Fruit fly (Drosophila melanogaster) whole organism, embryonic: ENCODE results near the gene CG15473.

Experiments
- Aef1 ChIP-seq: fragments of 200-800 bp; sonication (Bioruptor generic); IDR thresholded peaks from 3 replicates; pipeline ENCODE4 v1.3.6; 2022; ENCODE audit warnings: missing biosample characterization, missing genetic modification characterization
- B-H2 ChIP-seq: fragments of 200-800 bp; sonication (Bioruptor generic); optimal IDR thresholded peaks from 2 replicates; lab custom pipeline; 2018; ENCODE audit warnings: missing biosample characterization, mild to moderate bottlenecking, missing genetic modification characterization
- Bgb ChIP-seq: fragments of 200-800 bp; sonication (Bioruptor generic); IDR thresholded peaks from 2 replicates; pipeline ENCODE4 v1.3.6; 2022; ENCODE audit warnings: missing biosample characterization, missing genetic modification characterization; ENCODE audit not compliant: partially characterized antibody
- Blimp-1 ChIP-seq: fragments of 200-800 bp; sonication (Bioruptor generic); optimal IDR thresholded peaks from 3 replicates; lab custom pipeline; 2018; ENCODE audit warnings: missing biosample characterization, missing genetic modification characterization, mild to moderate bottlenecking, moderate library complexity, missing genetic modification reagents
- CG10267 ChIP-seq: fragments of 200-800 bp; sonication (Bioruptor generic); optimal IDR thresholded peaks from 2 replicates; lab custom pipeline; 2018; ENCODE audit warnings: missing biosample characterization, mild to moderate bottlenecking, missing genetic modification characterization, moderate library complexity
- CG10274 ChIP-seq: fragments of 200-800 bp; sonication (Bioruptor generic); optimal IDR thresholded peaks from 3 replicates; lab custom pipeline; 2017; ENCODE audit warnings: missing biosample characterization, mild to moderate bottlenecking, missing genetic modification characterization
- CG10366 ChIP-seq: fragments of 200-800 bp; sonication (Bioruptor generic); IDR thresholded peaks from 2 replicates; pipeline ENCODE4 v1.3.6; 2022; ENCODE audit warnings: missing biosample characterization, missing genetic modification characterization
- CG11085 ChIP-seq: fragments of 200-800 bp; sonication (Bioruptor generic); IDR thresholded peaks from 2 replicates; pipeline ENCODE4 v1.3.6; 2022; ENCODE audit warnings: missing biosample characterization, missing genetic modification characterization
- CG11398 ChIP-seq: fragments of 200-800 bp; sonication (Bioruptor generic); optimal IDR thresholded peaks from 2 replicates; lab custom pipeline; 2016; ENCODE audit warnings: missing biosample characterization, missing genetic modification characterization
- CG12071 ChIP-seq: fragments of 200-800 bp; sonication (Bioruptor generic); optimal IDR thresholded peaks from 3 replicates; lab custom pipeline; 2018; ENCODE audit warnings: missing biosample characterization, mild to moderate bottlenecking, missing genetic modification characterization
- CG12391 ChIP-seq: fragments of 200-800 bp; sonication (Bioruptor generic); optimal IDR thresholded peaks from 3 replicates; lab custom pipeline; 2018; ENCODE audit warnings: missing biosample characterization, mild to moderate bottlenecking, missing genetic modification characterization, moderate library complexity
- CG13287 ChIP-seq: fragments of 200-800 bp; sonication (Bioruptor generic); IDR thresholded peaks from 2 replicates; pipeline ENCODE4 v1.3.6; 2022; ENCODE audit warnings: missing biosample characterization, missing genetic modification characterization; ENCODE audit not compliant: partially characterized antibody
- CG14710 ChIP-seq: fragments of 200-800 bp; sonication (Bioruptor generic); optimal IDR thresholded peaks from 3 replicates; lab custom pipeline; 2019; ENCODE audit warnings: missing biosample characterization, mild to moderate bottlenecking, missing genetic modification characterization, moderate library complexity
- CG15514 ChIP-seq: fragments of 200-800 bp; sonication (Bioruptor generic); optimal IDR thresholded peaks from 3 replicates; lab custom pipeline; 2017; ENCODE audit warnings: missing biosample characterization, missing genetic modification characterization, mild to moderate bottlenecking, moderate library complexity, missing genetic modification reagents
- CG17186 ChIP-seq: fragments of 200-800 bp; sonication (Bioruptor generic); optimal IDR thresholded peaks from 3 replicates; lab custom pipeline; 2017; ENCODE audit warnings: missing biosample characterization, missing genetic modification reagents, missing genetic modification characterization
- CG17359 ChIP-seq: fragments of 200-800 bp; sonication (Bioruptor generic); optimal IDR thresholded peaks from 3 replicates; lab custom pipeline; 2018; ENCODE audit warnings: missing biosample characterization, mild to moderate bottlenecking, missing genetic modification characterization, moderate library complexity
- CG2678 ChIP-seq: fragments of 200-800 bp; sonication (Bioruptor generic); optimal IDR thresholded peaks from 3 replicates; lab custom pipeline; 2019; ENCODE audit warnings: missing biosample characterization, mild to moderate bottlenecking, missing genetic modification characterization, moderate library complexity
- CG30403 ChIP-seq: fragments of 200-800 bp; sonication (Bioruptor generic); optimal IDR thresholded peaks from 3 replicates; lab custom pipeline; 2016; ENCODE audit warnings: missing biosample characterization, missing genetic modification characterization
- CG43689 ChIP-seq: fragments of 200-800 bp; sonication (Bioruptor generic); IDR thresholded peaks from 2 replicates; pipeline ENCODE4 v1.3.6; 2022; ENCODE audit warnings: missing biosample characterization, missing genetic modification characterization
- CG6272 ChIP-seq: fragments of 200-800 bp; sonication (Bioruptor generic); IDR thresholded peaks from 2 replicates; pipeline ENCODE4 v1.3.6; 2022; ENCODE audit warnings: missing biosample characterization, missing genetic modification characterization
- CG8290 ChIP-seq, 3 experiments: fragments of 200-800 bp; sonication (Bioruptor generic); optimal IDR thresholded peaks; 2 replicates each; lab custom pipeline; 2016 to 2019; ENCODE audit warnings: missing biosample characterization in 3 of 3, missing genetic modification characterization in 3 of 3, mild to moderate bottlenecking in 2 of 3, moderate library complexity in 1 of 3
- CG9437 ChIP-seq: fragments of 200-800 bp; sonication (Bioruptor generic); optimal IDR thresholded peaks from 2 replicates; lab custom pipeline; 2018; ENCODE audit warnings: missing biosample characterization, mild to moderate bottlenecking, missing genetic modification characterization
- CG9797 ChIP-seq: fragments of 200-800 bp; sonication (Bioruptor generic); optimal IDR thresholded peaks from 3 replicates; lab custom pipeline; 2018; ENCODE audit warnings: missing biosample characterization, mild to moderate bottlenecking, missing genetic modification characterization
- CG9932 ChIP-seq: fragments of 200-800 bp; sonication (Bioruptor generic); IDR thresholded peaks from 2 replicates; pipeline ENCODE4 v1.3.6; 2022; ENCODE audit warnings: missing biosample characterization, missing genetic modification characterization
- CoRest ChIP-seq: fragments of 200-800 bp; sonication (Bioruptor generic); optimal IDR thresholded peaks from 3 replicates; lab custom pipeline; 2018; ENCODE audit warnings: missing biosample characterization, mild to moderate bottlenecking, missing genetic modification characterization, moderate library complexity
- Dfd ChIP-seq, 2 experiments: fragments of >200 bp; optimal IDR thresholded peaks; 2 replicates each; lab custom pipeline; 2017; ENCODE audit warnings: missing biosample characterization in 2 of 2, missing genetic modification characterization in 2 of 2
- Dll ChIP-seq: fragments of 200-800 bp; sonication (Bioruptor generic); IDR thresholded peaks from 4 replicates; pipeline ENCODE4 v1.3.6; 2022; ENCODE audit warnings: missing biosample characterization, missing genetic modification characterization; ENCODE audit not compliant: partially characterized antibody
- Doc3 ChIP-seq: fragments of 200-800 bp; sonication (Bioruptor generic); IDR thresholded peaks from 3 replicates; pipeline ENCODE4 v1.3.6; 2022; ENCODE audit warnings: missing biosample characterization, missing genetic modification characterization; ENCODE audit not compliant: partially characterized antibody
- E2f1 ChIP-seq: fragments of 200-800 bp; sonication (Bioruptor generic); IDR thresholded peaks from 2 replicates; pipeline ENCODE4 v1.3.6; 2022; ENCODE audit warnings: missing biosample characterization, missing genetic modification characterization
- Hsf ChIP-seq: fragments of 200-800 bp; sonication (Bioruptor generic); optimal IDR thresholded peaks from 3 replicates; lab custom pipeline; 2016; ENCODE audit warnings: missing biosample characterization, missing genetic modification characterization
- PHDP ChIP-seq: fragments of 200-800 bp; sonication (Bioruptor generic); optimal IDR thresholded peaks from 3 replicates; lab custom pipeline; 2018; ENCODE audit warnings: missing biosample characterization, mild to moderate bottlenecking, missing genetic modification characterization, moderate library complexity
- Ptx1 ChIP-seq: fragments of 200-800 bp; sonication (Bioruptor generic); IDR thresholded peaks from 2 replicates; pipeline ENCODE4 v1.3.6; 2022; ENCODE audit warnings: missing biosample characterization, missing genetic modification characterization
- bowl ChIP-seq: fragments of 200-800 bp; sonication (Bioruptor generic); IDR thresholded peaks from 2 replicates; pipeline ENCODE4 v1.3.6; 2022; ENCODE audit warnings: missing biosample characterization, missing genetic modification characterization
- cato ChIP-seq: fragments of 200-800 bp; sonication (Bioruptor generic); optimal IDR thresholded peaks from 2 replicates; lab custom pipeline; 2016; ENCODE audit warnings: missing biosample characterization, missing genetic modification characterization, borderline replicate concordance
- croc ChIP-seq: fragments of 200-800 bp; sonication (Bioruptor generic); conservative IDR thresholded peaks from 3 replicates; pipeline ENCODE4 v1.3.6; 2022; ENCODE audit warnings: missing biosample characterization, missing genetic modification characterization
- dan ChIP-seq: fragments of 200-800 bp; sonication (Bioruptor generic); IDR thresholded peaks from 2 replicates; pipeline ENCODE4 v1.3.6; 2022; ENCODE audit warnings: missing biosample characterization, missing genetic modification characterization
- dati ChIP-seq: fragments of 200-800 bp; sonication (Bioruptor generic); IDR thresholded peaks from 2 replicates; pipeline ENCODE4 v1.3.6; 2022; ENCODE audit warnings: missing biosample characterization, missing genetic modification characterization
- dpn ChIP-seq, 2 experiments: fragments of 200-800 bp; sonication (Bioruptor generic); optimal IDR thresholded peaks; 3 replicates each; lab custom pipeline; 2016; ENCODE audit warnings: missing biosample characterization in 2 of 2, missing genetic modification characterization in 2 of 2
- ftz-f1 ChIP-seq: fragments of 200-800 bp; sonication (Bioruptor generic); optimal IDR thresholded peaks from 2 replicates; lab custom pipeline; 2016; ENCODE audit warnings: missing biosample characterization, missing genetic modification characterization
- gem ChIP-seq: fragments of 200-800 bp; sonication (Bioruptor generic); optimal IDR thresholded peaks from 2 replicates; lab custom pipeline; 2019; ENCODE audit warnings: missing biosample characterization, mild to moderate bottlenecking, missing genetic modification characterization, moderate library complexity
- jing ChIP-seq: fragments of 200-800 bp; sonication (Bioruptor generic); optimal IDR thresholded peaks from 2 replicates; lab custom pipeline; 2018; ENCODE audit warnings: missing biosample characterization, mild to moderate bottlenecking, missing genetic modification characterization
- lab ChIP-seq: fragments of 200-800 bp; sonication (Bioruptor generic); optimal IDR thresholded peaks from 3 replicates; lab custom pipeline; 2017; ENCODE audit warnings: missing biosample characterization, missing genetic modification characterization, mild to moderate bottlenecking, moderate library complexity, missing genetic modification reagents
- lbe ChIP-seq: fragments of 200-800 bp; sonication (Bioruptor generic); optimal IDR thresholded peaks from 2 replicates; lab custom pipeline; 2016; ENCODE audit warnings: missing biosample characterization, mild to moderate bottlenecking, missing genetic modification characterization
- nerfin-2 ChIP-seq: fragments of 200-800 bp; sonication (Bioruptor generic); IDR thresholded peaks from 2 replicates; pipeline ENCODE4 v1.3.6; 2022; ENCODE audit warnings: missing biosample characterization, missing genetic modification characterization; ENCODE audit not compliant: partially characterized antibody
- oc ChIP-seq: fragments of 200-800 bp; sonication (Bioruptor generic); optimal IDR thresholded peaks from 2 replicates; lab custom pipeline; 2018; ENCODE audit warnings: missing biosample characterization, mild to moderate bottlenecking, missing genetic modification characterization, moderate library complexity
- odd ChIP-seq: fragments of 200-800 bp; sonication (Bioruptor generic); optimal IDR thresholded peaks from 2 replicates; lab custom pipeline; 2017; ENCODE audit warnings: missing biosample characterization, mild to moderate bottlenecking, missing genetic modification characterization
- org-1 ChIP-seq: fragments of 200-800 bp; sonication (Bioruptor generic); optimal IDR thresholded peaks from 2 replicates; lab custom pipeline; 2017; ENCODE audit warnings: missing biosample characterization, missing genetic modification characterization
- sisA ChIP-seq: fragments of 200-800 bp; sonication (Bioruptor generic); IDR thresholded peaks from 2 replicates; pipeline ENCODE4 v1.3.6; 2022; ENCODE audit warnings: missing biosample characterization, missing genetic modification characterization
- tio ChIP-seq: fragments of 200-800 bp; sonication (Bioruptor generic); optimal IDR thresholded peaks from 2 replicates; lab custom pipeline; 2017; ENCODE audit warnings: missing biosample characterization, missing genetic modification characterization, inconsistent platforms
- toy ChIP-seq: fragments of 200-800 bp; sonication (Bioruptor generic); IDR thresholded peaks from 2 replicates; pipeline ENCODE4 v1.3.6; 2022; ENCODE audit warnings: missing biosample characterization, missing genetic modification characterization

CG15473 gene

DNA sequence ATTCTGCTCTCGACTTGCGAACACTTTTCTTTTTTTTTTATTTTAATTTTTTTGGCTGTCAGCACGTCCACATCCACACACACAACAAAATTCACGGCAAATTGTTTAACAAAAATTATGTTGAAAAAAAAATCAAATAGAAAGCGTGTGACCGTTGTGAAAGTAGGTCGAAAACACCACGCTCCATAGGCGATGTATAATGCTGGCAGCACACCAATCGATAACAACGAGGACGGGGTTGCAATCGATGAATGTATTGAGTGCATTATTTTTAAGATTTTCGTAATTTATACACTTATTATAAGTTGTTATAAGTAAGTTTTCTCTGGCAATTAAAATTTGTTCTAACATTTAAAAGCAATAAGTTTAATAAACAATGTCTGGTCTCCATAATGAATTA, 32.4 kb upstream of the CG15473 start, which contains the start of gene Pp2C1 (continued):
- no peak for TF ChIP-seq CG17359 (tag; lab: Kevin White, UChicago)
- TF ChIP-seq Ptx1, result no peak
- no peak for TF ChIP-seq gem
- TF ChIP-seq CG2678 (tag; lab: Kevin White, UChicago), result no peak
- no peak for TF ChIP-seq CG43689 (GFP tag; lab: Robert Waterston, UW)
- TF ChIP-seq CG12391 (tag; lab: Kevin White, UChicago), result peak; percentile 4
- TF ChIP-seq ftz-f1 (GFP tag; lab: Kevin White, UChicago), result no peak
- peak; percentile 68; the same call in 1 of the 2 replicates for TF ChIP-seq nerfin-2
- TF ChIP-seq CoRest (tag; lab: Kevin White, UChicago), result no peak
- TF ChIP-seq bowl, result no peak
- no peak for TF ChIP-seq CG10366 (GFP tag; lab: Robert Waterston, UW)
- TF ChIP-seq CG9932 (GFP tag; lab: Robert Waterston, UW), result peak; percentile 52; the same call in 1 of the 2 replicates
- TF ChIP-seq CG11085 (GFP tag; lab: Robert Waterston, UW), result no peak
- TF ChIP-seq CG9797 (GFP tag; lab: Kevin White, UChicago), result peak; percentile 61
- no peak for TF ChIP-seq oc (tag; lab: Kevin White, UChicago)
- TF ChIP-seq lbe (GFP tag; lab: Kevin White, UChicago), result no peak
- no peak for TF ChIP-seq Aef1
- TF ChIP-seq org-1 (GFP tag; lab: Kevin White, UChicago), result no peak
- TF ChIP-seq tio, result no peak
- TF ChIP-seq B-H2 (GFP tag; lab: Kevin White, UChicago), result no peak
- TF ChIP-seq CG13287 (GFP tag; lab: Robert Waterston, UW), result peak; percentile 73
- no peak for TF ChIP-seq CG14710 (tag; lab: Kevin White, UChicago)
- no peak for TF ChIP-seq CG10274
- no peak; the same call in 1 of the 2 replicates for TF ChIP-seq CG6272 (GFP tag; lab: Robert Waterston, UW)
- TF ChIP-seq CG8290 (GFP tag; optimal IDR thresholded peaks at IDR 0.05; lab: Kevin White, UChicago), result no peak
- TF ChIP-seq CG8290 (tag; optimal IDR thresholded peaks at IDR 0.05; lab: Kevin White, UChicago), result peak; percentile 16 to 49
- no peak for TF ChIP-seq toy (GFP tag; lab: Robert Waterston, UW)
- no peak for TF ChIP-seq CG30403 (GFP tag; lab: Kevin White, UChicago)
- peak; percentile 26 for TF ChIP-seq CG15514 (GFP tag; lab: Kevin White, UChicago)
- no peak for TF ChIP-seq croc (GFP tag; lab: Robert Waterston, UW)
- TF ChIP-seq lab (GFP tag; lab: Kevin White, UChicago), result no peak
- TF ChIP-seq CG17186 (GFP tag; lab: Kevin White, UChicago), result no peak
- no peak for TF ChIP-seq sisA
- peak; percentile 63; the same call in 3 of the 4 replicates for TF ChIP-seq Dll (GFP tag; lab: Robert Waterston, UW)
- TF ChIP-seq CG11398, result no peak
- no peak for TF ChIP-seq CG9437
- TF ChIP-seq odd, result no peak
- TF ChIP-seq Bgb (GFP tag; lab: Robert Waterston, UW), result peak; percentile 80
- no peak for TF ChIP-seq dpn (GFP tag; optimal IDR thresholded peaks at IDR 0.05; lab: Kevin White, UChicago)
- TF ChIP-seq CG10267 (tag; lab: Kevin White, UChicago), result no peak
- TF ChIP-seq Dfd (GFP tag; optimal IDR thresholded peaks at IDR 0.05; lab: Kevin White, UChicago), result no peak
- TF ChIP-seq dati, result no peak
- no peak for TF ChIP-seq Blimp-1 (GFP tag; lab: Kevin White, UChicago)
- no peak for TF ChIP-seq dan
- no peak for TF ChIP-seq E2f1 (GFP tag; lab: Robert Waterston, UW)
- TF ChIP-seq Doc3 (GFP tag; lab: Robert Waterston, UW), result peak; percentile 60; the same call in 2 of the 3 replicates
- TF ChIP-seq cato, result no peak
- TF ChIP-seq PHDP (tag; lab: Kevin White, UChicago), result no peak
- no peak for TF ChIP-seq Hsf
- TF ChIP-seq jing, result no peak
- no peak for TF ChIP-seq CG12071 (GFP tag; lab: Kevin White, UChicago)
